Worm (Caenorhabditis elegans) whole organism, L4/young adult: ENCODE measurements around the gene xpc-1.

Experiments used
- W03F9.2 ChIP-seq: fragments of 150-350 bp; optimal IDR thresholded peaks from 2 replicates; lab custom pipeline; 2014; ENCODE audit warnings: missing biosample characterization, missing genetic modification characterization
- dao-5 ChIP-seq: sonication (generic microtip); optimal IDR thresholded peaks from 2 replicates; lab custom pipeline; 2016; ENCODE audit warnings: missing genotype, missing genetic modification characterization, moderate library complexity, missing compliant biosample characterization
- him-1 ChIP-seq: sonication (generic microtip); optimal IDR thresholded peaks from 2 replicates; lab custom pipeline; 2016; ENCODE audit warnings: missing genotype, missing genetic modification reagents, missing genetic modification characterization, missing compliant biosample characterization

xpc-1 gene

ce11 chrIV:2053591-2053990 is 60.7 kb downstream of the xpc-1 start:
- TF ChIP-seq him-1 (tag; lab: Kevin White, UChicago): peak; percentile 34
- no peak for TF ChIP-seq dao-5 (tag; lab: Kevin White, UChicago)

ce11 chrIV:2057462-2057861 is 64.6 kb downstream of the xpc-1 start:
- TF ChIP-seq him-1 (tag; lab: Kevin White, UChicago) (no peak), dao-5 (tag; lab: Kevin White, UChicago) (no peak), W03F9.2 (tag; lab: Kevin White, UChicago) (no peak)
